Worm (Caenorhabditis elegans) whole organism, L4 larva: Measurements from ENCODE around the gene W04G3.10.
A peak's percentile ranks its signal among the peaks of the same experiment; 100 is the strongest.

Experiments
- D1046.2 ChIP-seq: fragments of 200-800 bp; sonication (Bioruptor generic); IDR thresholded peaks from 2 replicates; pipeline ENCODE4 v1.3.6; 2022; ENCODE audit warnings: missing genetic modification characterization, missing compliant biosample characterization
- F26F4.8 ChIP-seq: fragments of 200-800 bp; sonication (Bioruptor generic); conservative IDR thresholded peaks from 2 replicates; pipeline ENCODE4 v1.3.6; 2022; ENCODE audit warnings: missing genetic modification characterization, missing compliant biosample characterization
- F37D6.2 ChIP-seq: sonication (generic microtip); optimal IDR thresholded peaks from 2 replicates; lab custom pipeline; 2016; ENCODE audit warnings: mild to moderate bottlenecking, missing genetic modification characterization, missing compliant biosample characterization
- F44E2.7 ChIP-seq: fragments of 200-800 bp; sonication (Bioruptor generic); IDR thresholded peaks from 2 replicates; pipeline ENCODE4 v2.1.2; 2022; ENCODE audit warnings: missing genetic modification characterization, missing compliant biosample characterization
- R02D3.7 ChIP-seq: fragments of 150-350 bp; sonication (generic microtip); optimal IDR thresholded peaks from 3 replicates; lab custom pipeline; 2014; ENCODE audit warnings: missing biosample characterization, missing genetic modification characterization
- T26A8.4 ChIP-seq: fragments of 200-800 bp; sonication (Bioruptor generic); IDR thresholded peaks from 2 replicates; pipeline ENCODE4 v1.3.6; 2022; ENCODE audit warnings: missing genetic modification characterization, missing compliant biosample characterization
- Y105C5A.15 ChIP-seq: fragments of 200-800 bp; sonication (Bioruptor generic); IDR thresholded peaks from 2 replicates; pipeline ENCODE4 v1.3.6; 2022; ENCODE audit warnings: missing genetic modification characterization, missing compliant biosample characterization
- Y75B8A.6 ChIP-seq: fragments of 200-800 bp; sonication (Bioruptor generic); IDR thresholded peaks from 2 replicates; pipeline ENCODE4 v1.3.6; 2022; ENCODE audit warnings: missing genetic modification reagents, missing genetic modification characterization, missing compliant biosample characterization
- ZK337.2 ChIP-seq: fragments of 200-800 bp; sonication (Bioruptor generic); IDR thresholded peaks from 2 replicates; pipeline ENCODE4 v1.3.6; 2022; ENCODE audit warnings: missing genetic modification reagents, missing genetic modification characterization, missing compliant biosample characterization
- aly-2 ChIP-seq: sonication (generic microtip); optimal IDR thresholded peaks from 2 replicates; lab custom pipeline; 2018; ENCODE audit warnings: missing biosample characterization, missing genetic modification characterization
- ama-1 ChIP-seq: fragments of 150-350 bp; optimal IDR thresholded peaks from 2 replicates; lab custom pipeline; 2014; ENCODE audit warnings: inconsistent platforms, mixed read lengths
- ceh-20 ChIP-seq: fragments of 200-800 bp; sonication (Bioruptor generic); IDR thresholded peaks from 2 replicates; pipeline ENCODE4 v1.3.6; 2022; ENCODE audit warnings: missing genetic modification reagents, missing genetic modification characterization, missing compliant biosample characterization
- ceh-44 ChIP-seq: fragments of 200-800 bp; sonication (Bioruptor generic); IDR thresholded peaks from 2 replicates; pipeline ENCODE4 v1.3.6; 2022; ENCODE audit warnings: missing genetic modification reagents, missing genetic modification characterization, missing compliant biosample characterization
- ceh-82 ChIP-seq: sonication (generic microtip); optimal IDR thresholded peaks from 2 replicates; lab custom pipeline; 2017; ENCODE audit warnings: missing biosample characterization, missing genetic modification characterization
- ces-1 ChIP-seq: fragments of 150-350 bp; sonication (generic microtip); optimal IDR thresholded peaks from 4 replicates; lab custom pipeline; 2014; ENCODE audit warnings: missing biosample characterization, missing genetic modification reagents, missing genetic modification characterization
- ctbp-1 ChIP-seq: fragments of 200-800 bp; sonication (Bioruptor generic); IDR thresholded peaks from 2 replicates; pipeline ENCODE4 v1.3.6; 2022; ENCODE audit warnings: missing genetic modification reagents, missing genetic modification characterization, missing compliant biosample characterization
- daf-8 ChIP-seq: fragments of 200-800 bp; sonication (Bioruptor generic); IDR thresholded peaks from 2 replicates; pipeline ENCODE4 v1.3.6; 2022; ENCODE audit warnings: missing genetic modification characterization, missing compliant biosample characterization
- dmd-8 ChIP-seq: fragments of 200-800 bp; sonication (Bioruptor generic); IDR thresholded peaks from 2 replicates; pipeline ENCODE4 v1.3.6; 2022; ENCODE audit warnings: missing genetic modification characterization, missing compliant biosample characterization
- dmd-9 ChIP-seq: fragments of 200-800 bp; sonication (Bioruptor generic); IDR thresholded peaks from 2 replicates; pipeline ENCODE4 v1.3.6; 2022; ENCODE audit warnings: missing genetic modification reagents, missing genetic modification characterization, missing compliant biosample characterization
- dpl-1 ChIP-seq: fragments of 150-350 bp; optimal IDR thresholded peaks from 2 replicates; lab custom pipeline; 2014; ENCODE audit warnings: missing biosample characterization, missing genetic modification reagents, missing genetic modification characterization
- dve-1 ChIP-seq: sonication (generic microtip); optimal IDR thresholded peaks from 2 replicates; lab custom pipeline; 2017; ENCODE audit warnings: antibody characterized with exemption, mild to moderate bottlenecking, missing genetic modification characterization, missing compliant biosample characterization; ENCODE audit not compliant: insufficient read depth
- egl-27 ChIP-seq: sonication (generic microtip); optimal IDR thresholded peaks from 3 replicates; lab custom pipeline; 2017; ENCODE audit warnings: missing biosample characterization, missing genetic modification reagents, missing genetic modification characterization
- gei-8 ChIP-seq: fragments of 200-800 bp; sonication (Bioruptor generic); optimal IDR thresholded peaks from 2 replicates; lab custom pipeline; 2018; ENCODE audit warnings: mild to moderate bottlenecking, missing genetic modification characterization, missing compliant biosample characterization
- hif-1 ChIP-seq, 2 experiments: sonication (generic microtip); optimal IDR thresholded peaks; 2 replicates each; lab custom pipeline; 2016 to 2017; ENCODE audit warnings: missing compliant biosample characterization in 2 of 2, missing genetic modification characterization in 2 of 2, missing genetic modification reagents in 2 of 2, missing genotype in 2 of 2, mild to moderate bottlenecking in 1 of 2
- hlh-11 ChIP-seq: fragments of 200-800 bp; sonication (Bioruptor generic); optimal IDR thresholded peaks from 2 replicates; lab custom pipeline; 2018; ENCODE audit warnings: mild to moderate bottlenecking, missing genetic modification characterization, missing compliant biosample characterization
- hlh-30 ChIP-seq: sonication (generic microtip); optimal IDR thresholded peaks from 2 replicates; lab custom pipeline; 2017; ENCODE audit warnings: antibody characterized with exemption, mild to moderate bottlenecking, missing genetic modification characterization, missing compliant biosample characterization; ENCODE audit not compliant: insufficient read depth
- hmg-1.1 ChIP-seq: fragments of 200-800 bp; sonication (Bioruptor generic); IDR thresholded peaks from 2 replicates; pipeline ENCODE4 v1.3.6; 2022; ENCODE audit warnings: missing genetic modification reagents, missing genetic modification characterization, missing compliant biosample characterization
- lin-1 ChIP-seq: fragments of 200-800 bp; sonication (Bioruptor generic); IDR thresholded peaks from 2 replicates; pipeline ENCODE4 v1.3.6; 2022; ENCODE audit warnings: missing genetic modification reagents, missing genetic modification characterization, missing compliant biosample characterization
- lir-3 ChIP-seq: sonication (generic microtip); optimal IDR thresholded peaks from 2 replicates; lab custom pipeline; 2016; ENCODE audit warnings: mild to moderate bottlenecking, missing genetic modification characterization, missing compliant biosample characterization
- lsy-2 ChIP-seq, 2 experiments: fragments of 150-350 bp in 1 of 2; sonication (generic microtip) in 1 of 2; optimal IDR thresholded peaks; 2 replicates each; lab custom pipeline; 2014 to 2017; ENCODE audit warnings: missing biosample characterization in 2 of 2, missing genetic modification characterization in 2 of 2
- madf-5 ChIP-seq, 2 experiments: fragments of 200-800 bp; sonication (Bioruptor generic); IDR thresholded peaks; 2 replicates each; pipeline ENCODE4 v1.3.6; 2022; ENCODE audit warnings: missing compliant biosample characterization in 2 of 2, missing genetic modification characterization in 2 of 2
- madf-9 ChIP-seq: fragments of 200-800 bp; sonication (Bioruptor generic); conservative IDR thresholded peaks from 2 replicates; pipeline ENCODE4 v1.3.6; 2022; ENCODE audit warnings: missing genetic modification reagents, missing genetic modification characterization, missing compliant biosample characterization
- mdl-1 ChIP-seq, 2 experiments: fragments of 150-350 bp in 1 of 2; sonication (generic microtip) in 1 of 2; optimal IDR thresholded peaks; 2 replicates each; lab custom pipeline; 2014 to 2017; ENCODE audit warnings: missing biosample characterization in 2 of 2, missing genetic modification characterization in 2 of 2
- mep-1 ChIP-seq: fragments of 150-350 bp; sonication (generic microtip); optimal IDR thresholded peaks from 3 replicates; lab custom pipeline; 2014; ENCODE audit warnings: missing biosample characterization, missing genetic modification characterization
- mes-2 ChIP-seq: sonication (generic microtip); optimal IDR thresholded peaks from 2 replicates; lab custom pipeline; 2016; ENCODE audit warnings: missing genotype, mild to moderate bottlenecking, missing genetic modification characterization, missing compliant biosample characterization; ENCODE audit not compliant: poor library complexity, severe bottlenecking
- nhr-10 ChIP-seq: fragments of 150-350 bp; optimal IDR thresholded peaks from 2 replicates; lab custom pipeline; 2014; ENCODE audit warnings: missing biosample characterization, missing genetic modification characterization
- nhr-111 ChIP-seq: fragments of 200-800 bp; sonication (Bioruptor generic); optimal IDR thresholded peaks from 2 replicates; lab custom pipeline; 2018; ENCODE audit warnings: mild to moderate bottlenecking, missing genetic modification characterization, missing compliant biosample characterization
- nhr-237 ChIP-seq: sonication (generic microtip); optimal IDR thresholded peaks from 2 replicates; lab custom pipeline; 2017; ENCODE audit warnings: missing biosample characterization, missing genetic modification characterization
- nhr-28 ChIP-seq: fragments of 150-350 bp; optimal IDR thresholded peaks from 2 replicates; lab custom pipeline; 2014; ENCODE audit warnings: missing biosample characterization, missing genetic modification characterization
- nhr-41 ChIP-seq: fragments of 200-800 bp; sonication (Bioruptor generic); IDR thresholded peaks from 2 replicates; pipeline ENCODE4 v1.3.6; 2022; ENCODE audit warnings: missing genetic modification reagents, missing genetic modification characterization, missing compliant biosample characterization
- nhr-6 ChIP-seq: fragments of 150-350 bp; optimal IDR thresholded peaks from 2 replicates; lab custom pipeline; 2014; ENCODE audit warnings: missing biosample characterization, missing genetic modification characterization
- nhr-76 ChIP-seq: fragments of 150-350 bp; optimal IDR thresholded peaks from 2 replicates; lab custom pipeline; 2014; ENCODE audit warnings: missing biosample characterization, missing genetic modification characterization
- nhr-77 ChIP-seq: fragments of 150-350 bp; optimal IDR thresholded peaks from 2 replicates; lab custom pipeline; 2014; ENCODE audit warnings: missing biosample characterization, missing genetic modification characterization
- pha-4 ChIP-seq, 2 experiments: fragments of 150-350 bp in 1 of 2; fragments of 200-800 bp in 1 of 2; sonication (Bioruptor generic) in 1 of 2; IDR thresholded peaks in 1 of 2; optimal IDR thresholded peaks in 1 of 2; 2 replicates each; pipeline versions ENCODE4 v1.3.6 to Lab custom; 2014 to 2022; ENCODE audit warnings: missing genetic modification characterization in 2 of 2, missing genetic modification reagents in 2 of 2, missing biosample characterization in 1 of 2, missing compliant biosample characterization in 1 of 2
- php-3 ChIP-seq: fragments of 200-800 bp; sonication (Bioruptor generic); IDR thresholded peaks from 2 replicates; pipeline ENCODE4 v1.3.6; 2022; ENCODE audit warnings: missing genetic modification reagents, missing genetic modification characterization, missing compliant biosample characterization
- pqm-1 ChIP-seq: sonication (generic microtip); optimal IDR thresholded peaks from 2 replicates; lab custom pipeline; 2017; ENCODE audit warnings: missing biosample characterization, missing genetic modification characterization
- rbr-2 ChIP-seq: sonication (generic microtip); optimal IDR thresholded peaks from 2 replicates; lab custom pipeline; 2016; ENCODE audit warnings: missing genotype, missing genetic modification characterization, missing compliant biosample characterization
- saeg-2 ChIP-seq: fragments of 200-800 bp; sonication (Bioruptor generic); IDR thresholded peaks from 2 replicates; pipeline ENCODE4 v1.3.6; 2022; ENCODE audit warnings: missing genetic modification reagents, missing genetic modification characterization, missing compliant biosample characterization
- skn-1 ChIP-seq: fragments of 150-350 bp; optimal IDR thresholded peaks from 2 replicates; lab custom pipeline; 2014; ENCODE audit warnings: missing biosample characterization, missing genetic modification characterization
- tag-97 ChIP-seq: fragments of 200-800 bp; sonication (Bioruptor generic); IDR thresholded peaks from 2 replicates; pipeline ENCODE4 v1.3.6; 2022; ENCODE audit warnings: missing genetic modification characterization, missing compliant biosample characterization
- tra-1 ChIP-seq: fragments of 200-800 bp; sonication (Bioruptor generic); IDR thresholded peaks from 2 replicates; pipeline ENCODE4 v1.3.6; 2022; ENCODE audit warnings: missing genetic modification reagents, missing genetic modification characterization, missing compliant biosample characterization
- vab-7 ChIP-seq: fragments of 200-800 bp; sonication (Bioruptor generic); IDR thresholded peaks from 2 replicates; pipeline ENCODE4 v1.3.6; 2022; ENCODE audit warnings: missing genetic modification reagents, missing genetic modification characterization, missing compliant biosample characterization

The W04G3.10 gene

DNA sequence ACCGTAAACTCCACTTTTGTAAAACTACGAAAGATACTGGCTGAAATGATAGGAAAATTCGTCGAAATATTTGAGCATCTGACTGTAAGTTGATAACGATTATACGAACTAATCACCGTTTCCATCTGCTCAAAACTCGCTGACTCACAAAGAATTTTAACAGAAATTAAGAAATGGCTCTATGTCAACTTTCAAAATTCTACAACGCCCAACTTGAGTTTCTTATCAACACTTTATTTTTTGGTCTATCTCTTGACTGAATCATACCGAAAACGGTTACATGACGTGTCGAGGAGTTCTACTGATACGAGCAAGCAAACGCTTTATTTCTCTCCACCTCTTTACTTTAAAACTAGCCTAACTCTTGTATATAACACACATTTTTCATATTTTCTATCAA is 30.9 kb downstream of the W04G3.10 start, which contains the start of gene clc-1 (continued):
- TF ChIP-seq madf-9 (GFP tag; lab: Robert Waterston, UW): no peak
- no peak for TF ChIP-seq lsy-2 (tag; optimal IDR thresholded peaks at IDR 0.05; lab: Kevin White, UChicago)
- TF ChIP-seq hmg-1.1 (GFP tag; lab: Robert Waterston, UW): no peak
- no peak for TF ChIP-seq nhr-10 (tag; lab: Kevin White, UChicago)
- TF ChIP-seq nhr-41 (GFP tag; lab: Robert Waterston, UW): no peak
- TF ChIP-seq tra-1 (GFP tag; lab: Robert Waterston, UW): peak; percentile 73; the same call in 1 of the 2 replicates
- TF ChIP-seq Y75B8A.6 (GFP tag; lab: Robert Waterston, UW): no peak
- no peak for TF ChIP-seq tag-97 (GFP tag; lab: Robert Waterston, UW)
- no peak for TF ChIP-seq dmd-8
- no peak for TF ChIP-seq F26F4.8 (GFP tag; lab: Robert Waterston, UW)
- no peak for TF ChIP-seq nhr-6
- TF ChIP-seq D1046.2 (GFP tag; lab: Robert Waterston, UW): no peak
- TF ChIP-seq Y105C5A.15: no peak
- TF ChIP-seq R02D3.7: no peak
- peak; percentile 79 for TF ChIP-seq dve-1 (tag; lab: Kevin White, UChicago)
- no peak for TF ChIP-seq nhr-237 (tag; lab: Kevin White, UChicago)
- no peak for TF ChIP-seq ces-1 (GFP tag; lab: Kevin White, UChicago)
- TF ChIP-seq mdl-1 (tag; optimal IDR thresholded peaks at IDR 0.05; lab: Kevin White, UChicago): no peak
- no peak for TF ChIP-seq aly-2 (tag; lab: Kevin White, UChicago)
- TF ChIP-seq ceh-20 (GFP tag; lab: Robert Waterston, UW): peak; percentile 21; the same call in 1 of the 2 replicates
- peak; percentile 12 for TF ChIP-seq mep-1 (tag; lab: Kevin White, UChicago)
- no peak for TF ChIP-seq ama-1 (lab: Kevin White, UChicago)
- TF ChIP-seq F44E2.7: no peak
- TF ChIP-seq hlh-11 (tag; lab: Kevin White, UChicago): peak; percentile 85
- peak; percentile 57 for TF ChIP-seq php-3 (GFP tag; lab: Robert Waterston, UW)
- TF ChIP-seq nhr-76 (tag; lab: Kevin White, UChicago): no peak
- no peak for TF ChIP-seq lir-3 (tag; lab: Kevin White, UChicago)
- TF ChIP-seq skn-1 (tag; lab: Kevin White, UChicago): no peak
- TF ChIP-seq egl-27 (tag; lab: Kevin White, UChicago): no peak
- TF ChIP-seq nhr-77: peak; percentile 46
- no peak for TF ChIP-seq rbr-2 (tag; lab: Kevin White, UChicago)
- TF ChIP-seq madf-5 (GFP tag; IDR thresholded peaks at IDR 0.05; lab: Robert Waterston, UW): no peak
- TF ChIP-seq nhr-28: peak; percentile 82
- TF ChIP-seq F37D6.2: no peak
- no peak for TF ChIP-seq saeg-2
- TF ChIP-seq hlh-30 (tag; lab: Kevin White, UChicago): peak; percentile 1
- TF ChIP-seq dmd-9 (GFP tag; lab: Robert Waterston, UW): no peak

DNA sequence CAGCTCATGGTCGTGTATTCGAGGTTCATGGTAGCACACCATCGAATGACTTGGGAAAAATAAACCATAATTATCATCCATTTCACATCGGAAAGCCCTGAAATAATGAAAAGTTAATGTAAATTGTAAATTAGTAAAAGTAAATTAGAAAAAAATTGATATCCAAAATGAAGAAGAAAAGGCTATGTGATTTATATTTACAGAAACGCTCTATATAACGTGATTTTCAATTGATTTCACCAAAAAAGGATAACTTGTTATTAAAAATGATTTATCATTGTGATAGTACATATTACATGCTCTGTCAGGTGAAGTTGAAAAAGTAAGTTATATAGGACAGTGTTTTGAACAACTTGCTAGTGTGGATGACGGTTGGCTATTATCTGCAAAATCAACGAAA is 35.3 kb downstream of the W04G3.10 start, which contains the start of gene C09F12.3:
TSS of gene C09F12.3 (minus strand) at position 101 of the 400 bp plus-strand sequence.
- no peak for TF ChIP-seq ZK337.2 (GFP tag; lab: Robert Waterston, UW)
- TF ChIP-seq pqm-1 (tag; lab: Kevin White, UChicago): no peak
- TF ChIP-seq lin-1 (GFP tag; lab: Robert Waterston, UW): no peak
- no peak for TF ChIP-seq ceh-44
- TF ChIP-seq hlh-11 (tag; lab: Kevin White, UChicago): no peak
- TF ChIP-seq mes-2 (tag; lab: Kevin White, UChicago): no peak
- no peak for TF ChIP-seq ctbp-1 (GFP tag; lab: Robert Waterston, UW)
- TF ChIP-seq ceh-82 (tag; lab: Kevin White, UChicago): no peak
- no peak for TF ChIP-seq hif-1 (tag; optimal IDR thresholded peaks at IDR 0.05; lab: Kevin White, UChicago)
- no peak for TF ChIP-seq vab-7 (GFP tag; lab: Robert Waterston, UW)
- TF ChIP-seq hmg-1.1 (GFP tag; lab: Robert Waterston, UW): no peak
- no peak for TF ChIP-seq pha-4 (GFP tag; IDR thresholded peaks at IDR 0.05; lab: Robert Waterston, UW)
- TF ChIP-seq pha-4 (tag; optimal IDR thresholded peaks at IDR 0.05; lab: Kevin White, UChicago): no peak
- TF ChIP-seq T26A8.4 (GFP tag; lab: Robert Waterston, UW): no peak
- TF ChIP-seq gei-8 (GFP tag; lab: Kevin White, UChicago): no peak
- no peak for TF ChIP-seq daf-8
- TF ChIP-seq nhr-111 (GFP tag; lab: Kevin White, UChicago): no peak
- TF ChIP-seq dpl-1: no peak
